Worm (Caenorhabditis elegans) whole organism, early embryonic: Measurements from ENCODE around the gene F40C5.2.
"Not testable (repeated sequence)": the region's sequence is repeated elsewhere in the genome, so short reads cannot be mapped to it uniquely, and the experiment has no call there.

Experiments used
- B0310.2 ChIP-seq: sonication (generic microtip); optimal IDR thresholded peaks from 2 replicates; lab custom pipeline; 2016; ENCODE audit warnings: mild to moderate bottlenecking, missing genetic modification characterization, missing compliant biosample characterization
- aly-1 ChIP-seq: sonication (generic microtip); optimal IDR thresholded peaks from 2 replicates; lab custom pipeline; 2016; ENCODE audit warnings: missing genetic modification characterization, missing compliant biosample characterization
- ama-1 ChIP-seq: fragments of 150-350 bp; optimal IDR thresholded peaks from 2 replicates; lab custom pipeline; 2014
- ceh-13 ChIP-seq: fragments of 200-800 bp; sonication (Bioruptor generic); optimal IDR thresholded peaks from 2 replicates; lab custom pipeline; 2018; ENCODE audit warnings: mild to moderate bottlenecking, missing genetic modification characterization, missing compliant biosample characterization
- ets-7 ChIP-seq: sonication (generic microtip); optimal IDR thresholded peaks from 2 replicates; lab custom pipeline; 2016; ENCODE audit warnings: missing genotype, missing genetic modification characterization, missing compliant biosample characterization
- pes-1 ChIP-seq: fragments of 200-800 bp; sonication (Bioruptor generic); IDR thresholded peaks from 2 replicates; pipeline ENCODE4 v1.3.6; 2022; ENCODE audit warnings: missing genetic modification reagents, missing genetic modification characterization, missing compliant biosample characterization

ce11 chrV:3564335-3564734 lies 6.5 kb upstream of the F40C5.2 start, which contains the start of gene T24A6.17:
- not testable (repeated sequence) for TF ChIP-seq B0310.2 (tag; lab: Kevin White, UChicago); aly-1; ceh-13 (GFP tag; lab: Kevin White, UChicago); ama-1 (lab: Kevin White, UChicago); pes-1; ets-7
